Worm (Caenorhabditis elegans): ENCODE results near the gene T10D4.15.

DNA sequence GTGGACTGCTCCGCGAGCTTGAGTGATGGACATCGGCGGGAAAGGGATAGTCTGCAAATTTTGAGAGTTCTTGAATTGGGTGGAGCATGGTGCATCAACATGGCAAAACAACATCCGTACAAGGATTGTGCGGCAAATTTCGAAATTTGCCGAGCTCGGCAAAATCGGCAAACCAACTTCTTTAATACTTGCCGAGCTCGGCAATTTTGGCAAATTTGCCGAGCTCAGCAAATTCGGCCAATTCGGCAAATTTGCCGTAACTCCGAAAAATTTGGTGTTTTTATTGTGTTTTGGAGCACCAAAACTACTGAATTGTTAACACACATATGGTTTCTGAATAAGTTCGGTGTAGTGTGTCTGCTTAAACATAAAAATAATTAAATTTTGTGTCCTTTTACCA lies 24.1 kb downstream of the T10D4.15 start, which contains the start of gene fbxc-55:
- no peak for TF ChIP-seq him-1 (tag; optimal IDR thresholded peaks at IDR 0.05)
- no peak for TF ChIP-seq dao-5 (tag; optimal IDR thresholded peaks at IDR 0.05)
- TF ChIP-seq W03F9.2 (tag; optimal IDR thresholded peaks at IDR 0.05): no peak

All from whole organism, L4/young adult.